Worm (Caenorhabditis elegans) whole organism, L3 larva: ENCODE measurements around the gene cnc-1.

Experiments used
- R02D3.7 ChIP-seq: fragments of 150-350 bp; optimal IDR thresholded peaks from 2 replicates; lab custom pipeline; 2014; ENCODE audit warnings: missing biosample characterization, missing genetic modification characterization
- ZK546.5 ChIP-seq: sonication (generic microtip); optimal IDR thresholded peaks from 2 replicates; lab custom pipeline; 2017; ENCODE audit warnings: missing biosample characterization, missing genetic modification characterization
- ama-1 ChIP-seq: fragments of 150-350 bp; optimal IDR thresholded peaks from 2 replicates; lab custom pipeline; 2018
- ceh-28 ChIP-seq: fragments of 150-350 bp; optimal IDR thresholded peaks from 2 replicates; lab custom pipeline; 2014; ENCODE audit warnings: missing biosample characterization, missing genetic modification reagents, missing genetic modification characterization
- ceh-82 ChIP-seq: fragments of 150-350 bp; optimal IDR thresholded peaks from 2 replicates; lab custom pipeline; 2014; ENCODE audit warnings: missing biosample characterization, missing genetic modification characterization
- ceh-9 ChIP-seq: sonication (generic microtip); optimal IDR thresholded peaks from 2 replicates; lab custom pipeline; 2018; ENCODE audit warnings: missing biosample characterization, missing genetic modification characterization
- daf-12 ChIP-seq: fragments of 150-350 bp; optimal IDR thresholded peaks from 2 replicates; lab custom pipeline; 2014; ENCODE audit warnings: missing biosample characterization, missing genetic modification reagents, missing genetic modification characterization
- egl-27 ChIP-seq: sonication (generic microtip); optimal IDR thresholded peaks from 4 replicates; lab custom pipeline; 2017; ENCODE audit warnings: missing biosample characterization, missing genetic modification reagents, missing genetic modification characterization
- egl-5 ChIP-seq: fragments of 150-350 bp; optimal IDR thresholded peaks from 2 replicates; lab custom pipeline; 2017; ENCODE audit warnings: missing biosample characterization, missing genetic modification reagents, missing genetic modification characterization, inconsistent platforms
- elt-1 ChIP-seq: fragments of 150-350 bp; optimal IDR thresholded peaks from 2 replicates; lab custom pipeline; 2014; ENCODE audit warnings: missing biosample characterization, missing genetic modification characterization
- elt-2 ChIP-seq: sonication (generic microtip); optimal IDR thresholded peaks from 2 replicates; lab custom pipeline; 2016; ENCODE audit warnings: missing genetic modification reagents, mild to moderate bottlenecking, missing genetic modification characterization, missing compliant biosample characterization
- fkh-2 ChIP-seq: fragments of 150-350 bp; optimal IDR thresholded peaks from 2 replicates; lab custom pipeline; 2014; ENCODE audit warnings: missing biosample characterization, missing genetic modification reagents, missing genetic modification characterization
- fos-1 ChIP-seq: fragments of 150-350 bp; optimal IDR thresholded peaks from 2 replicates; lab custom pipeline; 2014; ENCODE audit warnings: missing biosample characterization, missing genetic modification characterization
- jun-1 ChIP-seq: fragments of 150-350 bp; optimal IDR thresholded peaks from 2 replicates; lab custom pipeline; 2014; ENCODE audit warnings: missing biosample characterization, missing genetic modification reagents, missing genetic modification characterization
- lin-15B ChIP-seq: fragments of 150-350 bp; optimal IDR thresholded peaks from 2 replicates; lab custom pipeline; 2014; ENCODE audit warnings: missing biosample characterization, missing genetic modification characterization
- lin-39 ChIP-seq: fragments of 150-350 bp; optimal IDR thresholded peaks from 2 replicates; lab custom pipeline; 2018; ENCODE audit warnings: missing biosample characterization, missing genetic modification reagents, missing genetic modification characterization
- lsy-12 ChIP-seq: sonication (generic microtip); optimal IDR thresholded peaks from 2 replicates; lab custom pipeline; 2016; ENCODE audit warnings: mild to moderate bottlenecking, missing genetic modification characterization, missing compliant biosample characterization
- mdl-1 ChIP-seq: fragments of 150-350 bp; optimal IDR thresholded peaks from 2 replicates; lab custom pipeline; 2014; ENCODE audit warnings: missing biosample characterization, missing genetic modification characterization
- nfya-1 ChIP-seq: sonication (generic microtip); optimal IDR thresholded peaks from 2 replicates; lab custom pipeline; 2017; ENCODE audit warnings: missing genetic modification characterization, mild to moderate bottlenecking, missing compliant biosample characterization, antibody characterized with exemption, moderate library complexity; ENCODE audit not compliant: insufficient read depth
- nhr-11 ChIP-seq: fragments of 150-350 bp; optimal IDR thresholded peaks from 2 replicates; lab custom pipeline; 2014; ENCODE audit warnings: missing biosample characterization, missing genetic modification characterization
- nhr-12 ChIP-seq: fragments of 150-350 bp; optimal IDR thresholded peaks from 2 replicates; lab custom pipeline; 2014; ENCODE audit warnings: missing biosample characterization, missing genetic modification characterization
- nhr-23 ChIP-seq: fragments of 150-350 bp; optimal IDR thresholded peaks from 2 replicates; lab custom pipeline; 2014; ENCODE audit warnings: missing biosample characterization, missing genetic modification reagents, missing genetic modification characterization
- nhr-25 ChIP-seq: sonication (generic microtip); optimal IDR thresholded peaks from 2 replicates; lab custom pipeline; 2017; ENCODE audit warnings: missing biosample characterization, missing genetic modification characterization
- nhr-43 ChIP-seq: sonication (generic microtip); optimal IDR thresholded peaks from 2 replicates; lab custom pipeline; 2016; ENCODE audit warnings: mild to moderate bottlenecking, missing genetic modification characterization, missing compliant biosample characterization; ENCODE audit not compliant: poor library complexity, severe bottlenecking
- nhr-67 ChIP-seq: fragments of 150-350 bp; optimal IDR thresholded peaks from 2 replicates; lab custom pipeline; 2014; ENCODE audit warnings: missing biosample characterization, missing genetic modification characterization
- nhr-76 ChIP-seq: fragments of 150-350 bp; sonication (generic microtip); optimal IDR thresholded peaks from 5 replicates; lab custom pipeline; 2014; ENCODE audit warnings: missing biosample characterization, missing genetic modification characterization
- pqm-1 ChIP-seq: fragments of 150-350 bp; optimal IDR thresholded peaks from 2 replicates; lab custom pipeline; 2017; ENCODE audit warnings: missing biosample characterization, missing genetic modification characterization, inconsistent platforms
- sea-2 ChIP-seq: fragments of 150-350 bp; sonication (generic microtip); optimal IDR thresholded peaks from 4 replicates; lab custom pipeline; 2014; ENCODE audit warnings: missing biosample characterization, missing genetic modification reagents, missing genetic modification characterization
- skn-1 ChIP-seq: fragments of 150-350 bp; optimal IDR thresholded peaks from 2 replicates; lab custom pipeline; 2014; ENCODE audit warnings: missing biosample characterization, missing genetic modification characterization
- tbx-2 ChIP-seq: sonication (generic microtip); optimal IDR thresholded peaks from 2 replicates; lab custom pipeline; 2016; ENCODE audit warnings: mild to moderate bottlenecking, missing genetic modification characterization, missing compliant biosample characterization
- unc-39 ChIP-seq: sonication (generic microtip); optimal IDR thresholded peaks from 4 replicates; lab custom pipeline; 2017; ENCODE audit warnings: missing biosample characterization, missing genetic modification characterization
- unc-62 ChIP-seq: fragments of 150-350 bp; sonication (generic microtip); optimal IDR thresholded peaks from 4 replicates; lab custom pipeline; 2014; ENCODE audit warnings: missing biosample characterization, missing genetic modification reagents, missing genetic modification characterization
- ztf-11 ChIP-seq: fragments of 150-350 bp; optimal IDR thresholded peaks from 2 replicates; lab custom pipeline; 2014; ENCODE audit warnings: missing biosample characterization, missing genetic modification characterization
- ztf-4 ChIP-seq: fragments of 150-350 bp; optimal IDR thresholded peaks from 2 replicates; lab custom pipeline; 2014; ENCODE audit warnings: missing biosample characterization, missing genetic modification characterization

The cnc-1 gene

DNA sequence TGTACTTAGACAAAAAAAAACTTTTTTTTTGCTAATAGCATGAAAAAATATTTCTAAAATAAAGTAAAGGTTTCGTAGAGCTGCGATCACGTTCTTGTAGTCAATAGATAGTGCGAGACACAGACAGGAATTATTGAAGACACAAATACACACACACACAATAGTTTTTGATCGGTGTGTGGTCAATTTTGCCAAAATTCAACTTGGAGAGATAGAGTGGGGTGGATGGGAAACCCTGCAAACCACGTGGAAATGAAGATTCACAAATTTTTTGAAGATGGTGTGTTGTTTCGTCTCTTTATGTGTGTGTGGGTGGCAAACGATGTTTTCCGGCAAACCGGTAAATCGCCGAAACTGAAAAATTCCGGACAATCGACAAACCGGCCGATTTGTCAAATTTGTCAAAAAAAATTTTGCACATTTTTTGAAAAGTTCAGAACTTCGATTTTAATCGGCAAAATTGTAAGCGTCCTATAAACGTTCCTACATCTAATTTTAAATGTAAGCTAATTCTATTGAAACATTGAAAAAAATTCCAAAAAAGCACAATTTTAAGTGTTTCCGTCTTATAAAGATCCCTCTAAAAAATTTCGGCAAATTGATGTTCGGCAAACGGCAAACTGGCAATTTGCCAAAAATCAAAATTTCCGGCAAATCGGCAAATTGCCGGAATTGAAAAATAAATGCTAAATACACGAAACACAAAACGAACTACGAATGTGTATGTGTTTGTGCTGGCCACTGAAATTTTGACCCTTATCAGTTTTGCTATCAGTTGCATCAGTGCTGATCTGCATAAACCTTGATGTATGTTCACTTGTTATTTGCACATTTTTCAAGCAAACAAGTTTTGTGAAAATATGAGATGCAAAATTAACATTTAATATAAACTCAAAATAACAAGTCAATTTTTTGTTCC lies 11.3 kb downstream of the cnc-1 start:
- TF ChIP-seq skn-1 (tag; lab: Kevin White, UChicago) (no peak), pqm-1 (tag; lab: Kevin White, UChicago) (peak; percentile 30), nhr-25 (no peak), lin-15B (no peak), ceh-28 (no peak), jun-1 (tag; lab: Kevin White, UChicago) (no peak), fos-1 (no peak), tbx-2 (tag; lab: Kevin White, UChicago) (no peak), fkh-2 (no peak), daf-12 (tag; lab: Kevin White, UChicago) (no peak), R02D3.7 (tag; lab: Kevin White, UChicago) (no peak), ZK546.5 (tag; lab: Kevin White, UChicago) (no peak), ztf-11 (no peak), egl-5 (tag; lab: Kevin White, UChicago) (no peak), sea-2 (no peak), elt-1 (tag; lab: Kevin White, UChicago) (no peak), elt-2 (tag; lab: Kevin White, UChicago) (peak; percentile 69)

DNA sequence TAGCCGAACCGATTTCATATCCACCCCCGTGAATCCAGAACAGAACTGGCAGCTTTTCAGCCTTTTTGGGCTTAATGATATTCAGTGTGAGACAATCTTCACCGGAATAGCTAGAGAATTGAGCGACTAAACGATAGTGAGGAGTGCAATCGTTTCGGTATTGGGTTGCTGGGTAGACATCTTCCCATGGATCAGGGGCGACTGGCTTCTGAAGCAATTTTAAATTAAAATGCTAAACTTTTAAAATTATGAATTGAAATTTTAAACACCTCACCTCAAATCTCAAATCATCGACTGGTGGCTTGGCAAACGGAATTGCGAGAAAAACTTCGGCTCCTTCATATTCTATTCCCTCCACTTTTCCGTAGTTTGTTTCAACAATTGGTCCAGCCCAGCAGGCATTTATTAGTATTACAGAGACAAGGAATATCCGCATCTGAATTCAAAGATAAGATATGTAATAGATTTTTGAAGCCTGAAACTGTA lies 12.3 kb downstream of the cnc-1 start, which contains the start of gene ges-1:
Gene ges-1, minus strand, starts transcription at position 436 of the 486 bp plus-strand sequence.
- TF ChIP-seq fkh-2, result no peak
- no peak for TF ChIP-seq ztf-4 (tag; lab: Kevin White, UChicago)
- TF ChIP-seq elt-1 (tag; lab: Kevin White, UChicago), result no peak
- TF ChIP-seq lsy-12 (tag; lab: Kevin White, UChicago), result no peak
- no peak for TF ChIP-seq egl-27 (tag; lab: Kevin White, UChicago)
- TF ChIP-seq, all 47 proteins: peak for 0

DNA sequence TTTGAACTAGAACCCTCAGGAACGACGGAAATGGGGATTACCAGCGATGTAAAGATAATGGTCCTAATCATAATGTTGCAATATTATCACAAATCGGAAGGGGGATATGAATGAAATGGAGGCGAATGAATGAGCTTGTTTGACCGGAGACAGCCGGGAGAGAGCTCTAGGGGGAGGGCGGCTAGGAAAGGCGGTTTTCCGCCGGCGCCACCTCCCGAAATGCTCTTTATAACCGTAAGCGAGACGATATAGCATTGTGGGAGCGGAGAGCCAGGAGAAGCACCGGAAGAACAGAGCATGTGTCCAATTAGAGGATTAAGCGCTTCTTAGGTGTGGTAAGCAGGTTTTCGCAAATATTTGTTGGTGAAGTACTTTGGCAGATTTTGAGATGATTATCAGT lies 18.5 kb downstream of the cnc-1 start, which contains the start of gene R12A1.3:
Gene R12A1.3, minus strand, starts transcription at position 200 of the 400 bp plus-strand sequence.
- TF ChIP-seq ama-1 (lab: Kevin White, UChicago) (no peak), sea-2 (no peak), nhr-76 (tag; lab: Kevin White, UChicago) (no peak), ceh-82 (tag; lab: Kevin White, UChicago) (no peak), lin-39 (tag; lab: Kevin White, UChicago) (no peak)

DNA sequence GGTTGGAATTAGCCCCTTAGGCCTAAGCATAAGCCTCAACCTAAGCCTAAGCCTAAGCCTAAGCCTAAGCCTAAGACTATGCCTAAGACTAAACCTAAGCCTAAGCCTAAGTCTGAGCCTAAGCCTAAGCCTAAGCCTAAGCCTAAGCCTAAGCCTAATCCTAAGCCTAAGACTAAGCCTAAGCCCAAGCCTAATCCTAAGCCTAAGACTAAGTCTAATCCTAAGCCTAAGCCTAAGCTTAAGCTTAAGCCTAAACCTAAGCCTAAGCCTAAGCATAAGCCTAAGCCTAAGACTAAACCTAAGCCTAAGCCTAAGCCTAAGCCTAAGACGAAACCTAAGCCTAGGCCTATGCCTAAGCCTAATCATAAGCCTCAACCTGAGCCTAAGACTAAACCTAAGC lies 20.7 kb downstream of the cnc-1 start:
- TF ChIP-seq nhr-67 (tag; lab: Kevin White, UChicago) (no peak), ceh-9 (tag; lab: Kevin White, UChicago) (no peak), nhr-11 (tag; lab: Kevin White, UChicago) (no peak), ama-1 (lab: Kevin White, UChicago) (no peak), nhr-76 (tag; lab: Kevin White, UChicago) (no peak), pqm-1 (tag; lab: Kevin White, UChicago) (no peak), ztf-11 (no peak), unc-62 (no peak), nhr-23 (tag; lab: Kevin White, UChicago) (no peak), nhr-43 (tag; lab: Kevin White, UChicago) (no peak), lsy-12 (tag; lab: Kevin White, UChicago) (no peak), nhr-12 (no peak), mdl-1 (tag; lab: Kevin White, UChicago) (no peak), skn-1 (tag; lab: Kevin White, UChicago) (no peak), unc-39 (tag; lab: Kevin White, UChicago) (no peak), ceh-82 (tag; lab: Kevin White, UChicago) (no peak)
- TF ChIP-seq, all 47 proteins: peak for 0

DNA sequence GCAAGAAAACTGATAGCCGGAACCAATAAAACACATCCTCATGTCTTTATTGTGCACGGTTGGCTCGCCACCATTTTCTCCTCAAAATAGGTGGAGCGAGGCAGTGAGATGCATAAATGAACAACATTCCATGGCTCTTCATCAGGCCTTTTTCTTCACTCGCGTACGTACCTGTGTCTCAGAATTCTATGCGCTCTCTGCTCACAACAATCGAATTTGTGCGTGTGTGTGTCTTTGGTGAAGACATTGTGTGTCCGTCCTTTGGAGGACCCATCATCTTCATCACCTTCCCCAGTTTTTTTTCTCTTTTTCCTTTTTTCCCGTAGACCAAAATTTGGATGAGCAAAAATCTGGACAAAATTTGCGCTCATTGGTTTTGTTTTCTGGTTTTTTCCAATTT lies 21.8 kb downstream of the cnc-1 start:
- TF ChIP-seq ceh-28 (no peak), unc-39 (tag; lab: Kevin White, UChicago) (no peak), tbx-2 (tag; lab: Kevin White, UChicago) (no peak), nfya-1 (tag; lab: Kevin White, UChicago) (no peak), lin-39 (tag; lab: Kevin White, UChicago) (no peak), nhr-43 (tag; lab: Kevin White, UChicago) (no peak), skn-1 (tag; lab: Kevin White, UChicago) (no peak)
